Fruit fly (Drosophila melanogaster) whole organism, embryonic: Measurements from ENCODE around the gene SuUR.
A peak's percentile ranks its signal among the peaks of the same experiment; 100 is the strongest.

Source experiments
- Abd-B ChIP-seq: fragments of 200-800 bp; sonication (Bioruptor generic); optimal IDR thresholded peaks from 2 replicates; lab custom pipeline; 2018; ENCODE audit warnings: missing biosample characterization, mild to moderate bottlenecking, missing genetic modification characterization, moderate library complexity
- Antp ChIP-seq: fragments of 200-800 bp; sonication (Bioruptor generic); optimal IDR thresholded peaks from 3 replicates; lab custom pipeline; 2016; ENCODE audit warnings: missing biosample characterization, missing genetic modification characterization
- Bgb ChIP-seq: fragments of 200-800 bp; sonication (Bioruptor generic); IDR thresholded peaks from 2 replicates; pipeline ENCODE4 v1.3.6; 2022; ENCODE audit warnings: missing biosample characterization, missing genetic modification characterization; ENCODE audit not compliant: partially characterized antibody
- CG10267 ChIP-seq: fragments of 200-800 bp; sonication (Bioruptor generic); optimal IDR thresholded peaks from 2 replicates; lab custom pipeline; 2018; ENCODE audit warnings: missing biosample characterization, mild to moderate bottlenecking, missing genetic modification characterization, moderate library complexity
- CG12659 ChIP-seq: fragments of 200-800 bp; sonication (Bioruptor generic); optimal IDR thresholded peaks from 3 replicates; lab custom pipeline; 2017; ENCODE audit warnings: mild to moderate bottlenecking, missing biosample characterization, missing genetic modification reagents, missing genetic modification characterization
- CG13894 ChIP-seq: fragments of 200-800 bp; sonication (Bioruptor generic); optimal IDR thresholded peaks from 3 replicates; lab custom pipeline; 2018; ENCODE audit warnings: missing biosample characterization, mild to moderate bottlenecking, missing genetic modification characterization, moderate library complexity
- CG14014 ChIP-seq: fragments of 200-800 bp; sonication (Bioruptor generic); IDR thresholded peaks from 2 replicates; pipeline ENCODE4 v1.3.6; 2022; ENCODE audit warnings: missing biosample characterization, missing genetic modification characterization
- CG15011 ChIP-seq: fragments of 200-800 bp; sonication (Bioruptor generic); optimal IDR thresholded peaks from 3 replicates; lab custom pipeline; 2018; ENCODE audit warnings: missing biosample characterization, mild to moderate bottlenecking, missing genetic modification characterization
- CG15073 ChIP-seq: fragments of 200-800 bp; sonication (Bioruptor generic); optimal IDR thresholded peaks from 2 replicates; lab custom pipeline; 2016; ENCODE audit warnings: missing biosample characterization, missing genetic modification characterization
- CG15269 ChIP-seq: fragments of 200-800 bp; sonication (Bioruptor generic); optimal IDR thresholded peaks from 2 replicates; lab custom pipeline; 2018; ENCODE audit warnings: missing biosample characterization, mild to moderate bottlenecking, missing genetic modification characterization, moderate library complexity
- CG17568 ChIP-seq: fragments of 200-800 bp; sonication (Bioruptor generic); optimal IDR thresholded peaks from 2 replicates; lab custom pipeline; 2018; ENCODE audit warnings: missing biosample characterization, mild to moderate bottlenecking, missing genetic modification characterization, moderate library complexity
- CG1832 ChIP-seq: fragments of 200-800 bp; sonication (Bioruptor generic); optimal IDR thresholded peaks from 2 replicates; lab custom pipeline; 2017; ENCODE audit warnings: missing biosample characterization, mild to moderate bottlenecking, missing genetic modification characterization, inconsistent platforms
- CG18599 ChIP-seq: fragments of 200-800 bp; sonication (Bioruptor generic); optimal IDR thresholded peaks from 3 replicates; lab custom pipeline; 2017; ENCODE audit warnings: missing biosample characterization, missing genetic modification characterization, mild to moderate bottlenecking, moderate library complexity, missing genetic modification reagents
- CG2199 ChIP-seq: fragments of 200-800 bp; sonication (Bioruptor generic); IDR thresholded peaks from 3 replicates; pipeline ENCODE4 v1.3.6; 2022; ENCODE audit warnings: missing biosample characterization, missing genetic modification characterization
- CG3407 ChIP-seq: fragments of 200-800 bp; sonication (Bioruptor generic); optimal IDR thresholded peaks from 2 replicates; lab custom pipeline; 2018; ENCODE audit warnings: missing biosample characterization, mild to moderate bottlenecking, missing genetic modification characterization
- CG5245 ChIP-seq: fragments of 200-800 bp; sonication (Bioruptor generic); optimal IDR thresholded peaks from 3 replicates; lab custom pipeline; 2016; ENCODE audit warnings: missing biosample characterization, missing genetic modification characterization
- CG6791 ChIP-seq: fragments of 200-800 bp; sonication (Bioruptor generic); IDR thresholded peaks from 3 replicates; pipeline ENCODE4 v1.3.6; 2022; ENCODE audit warnings: missing biosample characterization, missing genetic modification characterization; ENCODE audit not compliant: partially characterized antibody
- CG8944 ChIP-seq: fragments of 200-800 bp; sonication (Bioruptor generic); optimal IDR thresholded peaks from 3 replicates; lab custom pipeline; 2016; ENCODE audit warnings: missing biosample characterization, missing genetic modification characterization
- Dip2 ChIP-seq: fragments of 200-800 bp; sonication (Bioruptor generic); IDR thresholded peaks from 2 replicates; pipeline ENCODE4 v1.3.6; 2022; ENCODE audit warnings: missing biosample characterization, missing genetic modification characterization
- Eip74EF ChIP-seq, 2 experiments: fragments of 200-800 bp in 1 of 2; fragments of >200 bp in 1 of 2; sonication (Bioruptor generic) in 1 of 2; optimal IDR thresholded peaks; 2 replicates each; lab custom pipeline; 2017 to 2019; ENCODE audit warnings: missing biosample characterization in 2 of 2, missing genetic modification characterization in 2 of 2, mild to moderate bottlenecking in 1 of 2, moderate library complexity in 1 of 2
- Fer1 ChIP-seq: fragments of 200-800 bp; sonication (Bioruptor generic); optimal IDR thresholded peaks from 2 replicates; lab custom pipeline; 2017; ENCODE audit warnings: missing biosample characterization, mild to moderate bottlenecking, missing genetic modification characterization
- HLH54F ChIP-seq: fragments of 200-800 bp; sonication (Bioruptor generic); optimal IDR thresholded peaks from 3 replicates; lab custom pipeline; 2016; ENCODE audit warnings: missing biosample characterization, missing genetic modification characterization
- HLHmδ ChIP-seq: fragments of 200-800 bp; sonication (Bioruptor generic); optimal IDR thresholded peaks from 2 replicates; lab custom pipeline; 2018; ENCODE audit warnings: missing biosample characterization, mild to moderate bottlenecking, missing genetic modification characterization, moderate library complexity
- Hr51 ChIP-seq, 2 experiments: fragments of 200-800 bp; sonication (Bioruptor generic); optimal IDR thresholded peaks; 2 replicates in 1 of 2; 3 replicates in 1 of 2; lab custom pipeline; 2016 to 2018; ENCODE audit warnings: missing biosample characterization in 2 of 2, missing genetic modification characterization in 2 of 2, mild to moderate bottlenecking in 1 of 2, moderate library complexity in 1 of 2
- Jarid2 ChIP-seq: fragments of 200-800 bp; sonication (Bioruptor generic); optimal IDR thresholded peaks from 3 replicates; lab custom pipeline; 2017; ENCODE audit warnings: mild to moderate bottlenecking, missing biosample characterization, missing genetic modification reagents, missing genetic modification characterization
- Lim3 ChIP-seq: fragments of 200-800 bp; sonication (Bioruptor generic); IDR thresholded peaks from 2 replicates; pipeline ENCODE4 v1.3.6; 2022; ENCODE audit warnings: missing biosample characterization, missing genetic modification characterization
- Opbp ChIP-seq: fragments of 200-800 bp; sonication (Bioruptor generic); IDR thresholded peaks from 3 replicates; pipeline ENCODE4 v1.3.6; 2022; ENCODE audit warnings: missing biosample characterization, missing genetic modification characterization; ENCODE audit not compliant: partially characterized antibody
- Scr ChIP-seq: fragments of 200-800 bp; sonication (Bioruptor generic); IDR thresholded peaks from 2 replicates; pipeline ENCODE4 v1.3.6; 2022; ENCODE audit warnings: missing biosample characterization, missing genetic modification characterization; ENCODE audit not compliant: partially characterized antibody
- Trl ChIP-seq, 3 experiments: fragments of >200 bp in 2 of 3; fragments of 200-800 bp in 1 of 3; sonication (Bioruptor generic) in 1 of 3; optimal IDR thresholded peaks; 2 replicates in 1 of 3; 3 replicates in 2 of 3; lab custom pipeline; 2016 to 2017; ENCODE audit warnings: missing biosample characterization in 1 of 3, missing genetic modification characterization in 1 of 3
- cad ChIP-seq: fragments of >200 bp; optimal IDR thresholded peaks from 2 replicates; lab custom pipeline; 2017; ENCODE audit warnings: missing biosample characterization, missing genetic modification characterization
- caup ChIP-seq: fragments of 200-800 bp; sonication (Bioruptor generic); optimal IDR thresholded peaks from 3 replicates; lab custom pipeline; 2017; ENCODE audit warnings: missing biosample characterization, mild to moderate bottlenecking, missing genetic modification characterization, moderate library complexity; ENCODE audit not compliant: severe bottlenecking
- chm ChIP-seq: fragments of 200-800 bp; sonication (Bioruptor generic); IDR thresholded peaks from 2 replicates; pipeline ENCODE4 v1.3.6; 2022; ENCODE audit warnings: missing biosample characterization, missing genetic modification characterization
- ci ChIP-seq: fragments of 200-800 bp; sonication (Bioruptor generic); IDR thresholded peaks from 3 replicates; pipeline ENCODE4 v1.3.6; 2022; ENCODE audit warnings: missing biosample characterization, missing genetic modification characterization
- crol ChIP-seq: fragments of 200-800 bp; sonication (Bioruptor generic); IDR thresholded peaks from 2 replicates; pipeline ENCODE4 v1.3.6; 2022; ENCODE audit warnings: missing biosample characterization, missing genetic modification characterization
- dati ChIP-seq: fragments of 200-800 bp; sonication (Bioruptor generic); IDR thresholded peaks from 2 replicates; pipeline ENCODE4 v1.3.6; 2022; ENCODE audit warnings: missing biosample characterization, missing genetic modification characterization
- ems ChIP-seq: fragments of 200-800 bp; sonication (Bioruptor generic); optimal IDR thresholded peaks from 3 replicates; lab custom pipeline; 2016; ENCODE audit warnings: missing biosample characterization, missing genetic modification characterization
- gcm2 ChIP-seq: fragments of 200-800 bp; sonication (Bioruptor generic); optimal IDR thresholded peaks from 2 replicates; lab custom pipeline; 2016; ENCODE audit warnings: missing biosample characterization, missing genetic modification characterization
- gem ChIP-seq: fragments of 200-800 bp; sonication (Bioruptor generic); optimal IDR thresholded peaks from 2 replicates; lab custom pipeline; 2019; ENCODE audit warnings: missing biosample characterization, mild to moderate bottlenecking, missing genetic modification characterization, moderate library complexity
- lmd ChIP-seq: fragments of 200-800 bp; sonication (Bioruptor generic); IDR thresholded peaks from 2 replicates; pipeline ENCODE4 v1.3.6; 2022; ENCODE audit warnings: missing biosample characterization, missing genetic modification characterization
- nerfin-1 ChIP-seq: fragments of 200-800 bp; sonication (Bioruptor generic); optimal IDR thresholded peaks from 3 replicates; lab custom pipeline; 2019; ENCODE audit warnings: missing biosample characterization, mild to moderate bottlenecking, missing genetic modification characterization, moderate library complexity
- pan ChIP-seq, 4 experiments: fragments of >200 bp in 3 of 4; fragments of 200-800 bp in 1 of 4; sonication (Bioruptor generic) in 1 of 4; optimal IDR thresholded peaks in 3 of 4; IDR thresholded peaks in 1 of 4; 2 replicates each; pipeline versions ENCODE4 v1.3.6 to Lab custom; 2017 to 2022; ENCODE audit warnings: missing biosample characterization in 2 of 4, missing genetic modification characterization in 2 of 4, mixed read lengths in 1 of 4
- pros ChIP-seq: fragments of 200-800 bp; sonication (Bioruptor generic); optimal IDR thresholded peaks from 3 replicates; lab custom pipeline; 2019; ENCODE audit warnings: missing biosample characterization, mild to moderate bottlenecking, missing genetic modification characterization, moderate library complexity
- pum ChIP-seq: fragments of 200-800 bp; sonication (Bioruptor generic); optimal IDR thresholded peaks from 2 replicates; lab custom pipeline; 2016; ENCODE audit warnings: missing biosample characterization, missing genetic modification characterization
- run ChIP-seq: fragments of 200-800 bp; sonication (Bioruptor generic); optimal IDR thresholded peaks from 3 replicates; lab custom pipeline; 2018; ENCODE audit warnings: missing biosample characterization, mild to moderate bottlenecking, missing genetic modification characterization
- tgo ChIP-seq: fragments of 200-800 bp; sonication (Bioruptor generic); IDR thresholded peaks from 3 replicates; pipeline ENCODE4 v1.3.6; 2022; ENCODE audit warnings: missing biosample characterization, missing genetic modification characterization
- toy ChIP-seq: fragments of 200-800 bp; sonication (Bioruptor generic); IDR thresholded peaks from 2 replicates; pipeline ENCODE4 v1.3.6; 2022; ENCODE audit warnings: missing biosample characterization, missing genetic modification characterization
- twi ChIP-seq: fragments of 200-800 bp; optimal IDR thresholded peaks from 2 replicates; lab custom pipeline; 2019; ENCODE audit warnings: missing biosample characterization, mild to moderate bottlenecking, missing genetic modification characterization, moderate library complexity
- yki ChIP-seq: fragments of >200 bp; optimal IDR thresholded peaks from 3 replicates; lab custom pipeline; 2018

Gene SuUR

dm6 chr3L:11046559-11046958 is 18.2 kb upstream of the SuUR start (continued):
- TF ChIP-seq Abd-B (GFP tag; lab: Kevin White, UChicago), result no peak
- no peak for TF ChIP-seq tgo
- 0 out of 3 replicates have a peak, but pooled peaks have one; percentile 18 for TF ChIP-seq Opbp (GFP tag; lab: Robert Waterston, UW)
- TF ChIP-seq ci (GFP tag; lab: Robert Waterston, UW), result 0 out of 3 replicates have a peak, but pooled peaks have one; percentile 35
- TF ChIP-seq CG17568 (GFP tag; lab: Kevin White, UChicago), result no peak
- TF ChIP-seq CG6791 (GFP tag; lab: Robert Waterston, UW), result peak; percentile 65; the same call in 1 of the 3 replicates
- no peak for TF ChIP-seq Scr (GFP tag; lab: Robert Waterston, UW)
- no peak for TF ChIP-seq HLHmδ (GFP tag; lab: Kevin White, UChicago)
- TF ChIP-seq Trl (optimal IDR thresholded peaks at IDR 0.05; lab: Kevin White, UChicago), result peak; percentile 72 to 94
- no peak for TF ChIP-seq Trl (GFP tag; optimal IDR thresholded peaks at IDR 0.05; lab: Kevin White, UChicago)
- 0 out of 3 replicates have a peak, but pooled peaks have one; percentile 16 for TF ChIP-seq CG2199 (GFP tag; lab: Robert Waterston, UW)
- TF ChIP-seq CG13894 (tag; lab: Kevin White, UChicago), result peak; percentile 81
- peak; percentile 40; the same call in 1 of the 2 replicates for TF ChIP-seq chm (GFP tag; lab: Robert Waterston, UW)
- peak; percentile 16 for TF ChIP-seq Jarid2 (GFP tag; lab: Kevin White, UChicago)
- TF ChIP-seq CG12659, result no peak
- TF ChIP-seq cad (GFP tag; lab: Kevin White, UChicago), result peak; percentile 29
- no peak for TF ChIP-seq caup (GFP tag; lab: Kevin White, UChicago)
- TF ChIP-seq pan (optimal IDR thresholded peaks at IDR 0.05; lab: Kevin White, UChicago), result no peak
- peak in 1 of 2 experiments; percentile 18 for TF ChIP-seq pan (GFP tag; optimal IDR thresholded peaks at IDR 0.05 in 1 of 2, IDR thresholded peaks at IDR 0.05 in 1 of 2)
- peak; percentile 67 for TF ChIP-seq CG1832 (GFP tag; lab: Kevin White, UChicago)
- peak; percentile 52 for TF ChIP-seq pros (GFP tag; lab: Kevin White, UChicago)
- TF ChIP-seq yki (lab: Kevin White, UChicago), result peak; percentile 68
- TF ChIP-seq nerfin-1 (tag; lab: Kevin White, UChicago), result peak; percentile 26

- TF ChIP-seq HLH54F (GFP tag; lab: Kevin White, UChicago) (peak; percentile 44), run (no peak), CG5245 (GFP tag; lab: Kevin White, UChicago) (peak; percentile 82), ems (GFP tag; lab: Kevin White, UChicago) (peak; percentile 50), Antp (GFP tag; lab: Kevin White, UChicago) (peak; percentile 81), CG8944 (GFP tag; lab: Kevin White, UChicago) (peak; percentile 86), crol (GFP tag; lab: Robert Waterston, UW) (no peak; the same call in 1 of the 2 replicates), Dip2 (no peak), Bgb (peak; percentile 28; the same call in 1 of the 2 replicates), toy (GFP tag; lab: Robert Waterston, UW) (no peak), CG15073 (GFP tag; lab: Kevin White, UChicago) (no peak), CG10267 (peak; percentile 57), lmd (GFP tag; lab: Robert Waterston, UW) (peak; percentile 84), CG3407 (peak; percentile 52), Eip74EF (GFP tag; optimal IDR thresholded peaks at IDR 0.05; lab: Kevin White, UChicago) (no peak), Lim3 (GFP tag; lab: Robert Waterston, UW) (no peak), CG14014 (GFP tag; lab: Robert Waterston, UW) (peak; percentile 66; the same call in 1 of the 2 replicates), pum (GFP tag; lab: Kevin White, UChicago) (peak; percentile 83), twi (tag; lab: Kevin White, UChicago) (peak; percentile 53), dati (GFP tag; lab: Robert Waterston, UW) (peak; percentile 36; the same call in 1 of the 2 replicates), Fer1 (GFP tag; lab: Kevin White, UChicago) (peak; percentile 57), gem (peak; percentile 62), CG18599 (GFP tag; lab: Kevin White, UChicago) (no peak), CG15269 (peak; percentile 55), Hr51 (GFP tag; optimal IDR thresholded peaks at IDR 0.05; lab: Kevin White, UChicago) (peak; percentile 47 to 54), gcm2 (GFP tag; lab: Kevin White, UChicago) (no peak), CG15011 (GFP tag; lab: Kevin White, UChicago) (peak; percentile 16)
These were observed 16.9 kb upstream of the SuUR start for dm6 chr3L:11047877-11048276.
